Worm (Caenorhabditis elegans) whole organism, late embryonic: Measurements from ENCODE around the gene rfc-1.

ENCODE experiments used
- ets-4 ChIP-seq: sonication (generic microtip); optimal IDR thresholded peaks from 2 replicates; lab custom pipeline; 2016; ENCODE audit warnings: missing genetic modification characterization, missing compliant biosample characterization
- nfya-1 ChIP-seq: sonication (generic microtip); optimal IDR thresholded peaks from 2 replicates; lab custom pipeline; 2017; ENCODE audit warnings: missing genetic modification characterization, mild to moderate bottlenecking, missing compliant biosample characterization, antibody characterized with exemption, moderate library complexity

ce11 chrV:14682870-14683269 lies 37.1 kb upstream of the rfc-1 start:
- TF ChIP-seq nfya-1 (tag; lab: Kevin White, UChicago): no peak
- no peak for TF ChIP-seq ets-4
